Worm (Caenorhabditis elegans): ENCODE results near the gene F36H9.7.

The F36H9.7 gene

ce11 chrV:1752496-1752895 is 22.2 kb downstream of the F36H9.7 start, which contains the start of gene ZK697.1:
Gene ZK697.1 (plus strand): TSS chrV:1752796.
- TF ChIP-seq grh-1 (GFP tag; IDR thresholded peaks at IDR 0.05): no peak
- no peak for TF ChIP-seq pqm-1 (tag; optimal IDR thresholded peaks at IDR 0.05)
- TF ChIP-seq pag-3 (tag; optimal IDR thresholded peaks at IDR 0.05; ENCODE audit: borderline replicate concordance, insufficient read depth): no peak
- TF ChIP-seq fkh-8 (tag; optimal IDR thresholded peaks at IDR 0.05): no peak

ce11 chrV:1751449-1751848 is 23.3 kb downstream of the F36H9.7 start, which contains the start of gene srh-199:
Gene srh-199 (minus strand): TSS chrV:1751549.
- TF ChIP-seq jun-1 (tag; optimal IDR thresholded peaks at IDR 0.05) (no peak), hpl-2 (GFP tag; optimal IDR thresholded peaks at IDR 0.05) (no peak), fkh-8 (tag; optimal IDR thresholded peaks at IDR 0.05) (no peak), aly-2 (tag; optimal IDR thresholded peaks at IDR 0.05) (no peak), C16A3.4 (tag; optimal IDR thresholded peaks at IDR 0.05) (no peak), fos-1 (tag; optimal IDR thresholded peaks at IDR 0.05) (no peak), fkh-10 (GFP tag; optimal IDR thresholded peaks at IDR 0.05) (no peak), lin-13 (GFP tag; optimal IDR thresholded peaks at IDR 0.05) (no peak), elt-3 (tag; optimal IDR thresholded peaks at IDR 0.05) (no peak), nhr-85 (tag) (no peak), lin-39 (tag; optimal IDR thresholded peaks at IDR 0.05) (no peak), elt-2 (tag; optimal IDR thresholded peaks at IDR 0.05) (no peak), unc-86 (tag; optimal IDR thresholded peaks at IDR 0.05) (no peak)

- TF ChIP-seq aha-1 (tag; optimal IDR thresholded peaks at IDR 0.05): no peak
- TF ChIP-seq ets-5 (GFP tag; IDR thresholded peaks at IDR 0.05): no peak
- no peak for TF ChIP-seq egl-13 (tag; optimal IDR thresholded peaks at IDR 0.05)
- TF ChIP-seq sptf-1 (tag; optimal IDR thresholded peaks at IDR 0.05): no peak
- no peak for TF ChIP-seq blmp-1 (tag; optimal IDR thresholded peaks at IDR 0.05)
- TF ChIP-seq fkh-10 (GFP tag; optimal IDR thresholded peaks at IDR 0.05): no peak
- TF ChIP-seq lsy-2 (tag; optimal IDR thresholded peaks at IDR 0.05): no peak
- no peak for TF ChIP-seq hlh-4 (tag; optimal IDR thresholded peaks at IDR 0.05)
Measured at ce11 chrV:1749053-1749452, 25.7 kb downstream of the F36H9.7 start, which contains the start of gene ZK697.8. Gene ZK697.8 (minus strand): TSS chrV:1749153.

ce11 chrV:1743205-1743870 is 31.4 kb downstream of the F36H9.7 start, which contains the start of gene nhr-256:
Gene nhr-256 (plus strand): TSS chrV:1743771.
- TF ChIP-seq nhr-19 (GFP tag; conservative IDR thresholded peaks at IDR 0.05) (peak; percentile 72), blmp-1 (tag; optimal IDR thresholded peaks at IDR 0.05) (peak; percentile 92), nhr-71 (tag; optimal IDR thresholded peaks at IDR 0.05) (peak; percentile 84), nhr-90 (tag; optimal IDR thresholded peaks at IDR 0.05; ENCODE audit: poor library complexity) (peak; percentile 68), alr-1 (tag; optimal IDR thresholded peaks at IDR 0.05; ENCODE audit: borderline replicate concordance) (no peak), C34B4.2 (tag; optimal IDR thresholded peaks at IDR 0.05) (no peak), nhr-28 (tag; optimal IDR thresholded peaks at IDR 0.05) (peak; percentile 50), nhr-237 (tag; optimal IDR thresholded peaks at IDR 0.05) (peak; percentile 49), elt-3 (tag; optimal IDR thresholded peaks at IDR 0.05) (peak in 3 of 6 experiments; percentile 22 to 57 (median 56)), ztf-4 (tag; optimal IDR thresholded peaks at IDR 0.05) (no peak), egl-13 (tag; optimal IDR thresholded peaks at IDR 0.05) (no peak), irx-1 (tag; optimal IDR thresholded peaks at IDR 0.05) (peak; percentile 33), ama-1 (optimal IDR thresholded peaks at IDR 0.05) (no peak), hlh-17 (GFP tag; optimal IDR thresholded peaks at IDR 0.05; ENCODE audit: borderline replicate concordance) (no peak), C04F5.9 (tag; optimal IDR thresholded peaks at IDR 0.05) (no peak), lsy-2 (tag; optimal IDR thresholded peaks at IDR 0.05) (peak; percentile 50 to 75), dpl-1 (GFP tag; optimal IDR thresholded peaks at IDR 0.05) (peak; percentile 40 to 55 (median 48)), mdl-1 (tag; optimal IDR thresholded peaks at IDR 0.05) (peak in 1 of 2 experiments; percentile 71), ceh-63 (GFP tag; optimal IDR thresholded peaks at IDR 0.05) (no peak), lin-35 (GFP tag; optimal IDR thresholded peaks at IDR 0.05) (peak; percentile 44 to 80), nhr-77 (tag; optimal IDR thresholded peaks at IDR 0.05) (peak; percentile 67), F16B12.6 (tag; optimal IDR thresholded peaks at IDR 0.05) (no peak), pag-3 (tag; optimal IDR thresholded peaks at IDR 0.05; ENCODE audit: borderline replicate concordance, insufficient read depth) (no peak), egl-27 (tag; optimal IDR thresholded peaks at IDR 0.05) (no peak), lin-15B (tag; optimal IDR thresholded peaks at IDR 0.05) (no peak), ceh-90 (tag; optimal IDR thresholded peaks at IDR 0.05) (no peak), xbp-1 (tag; optimal IDR thresholded peaks at IDR 0.05) (peak; percentile 27), tbx-2 (tag; optimal IDR thresholded peaks at IDR 0.05) (peak; percentile 67)
